Fruit fly (Drosophila melanogaster): ENCODE results near the gene Srx.
"Not testable (repeated sequence)": the region's sequence is repeated elsewhere in the genome, so short reads cannot be mapped to it uniquely, and the experiment has no call there.

- TF ChIP-seq EcR (GFP tag; optimal IDR thresholded peaks at IDR 0.05); psq (optimal IDR thresholded peaks at IDR 0.05): not testable (repeated sequence)
Measured at dm6 chrX:17899402-17899801, 42.6 kb downstream of the Srx start, which contains the start of gene Gss2.

Data from whole organism.